Worm (Caenorhabditis elegans) whole organism, midembryonic: ENCODE data around the gene C46G7.5.

Experiments
- T22C8.4 ChIP-seq: fragments of 200-800 bp; sonication (Bioruptor generic); IDR thresholded peaks from 2 replicates; pipeline ENCODE4 v1.3.6; 2022; ENCODE audit warnings: missing genetic modification characterization, missing compliant biosample characterization
- cog-1 ChIP-seq: sonication (generic microtip); optimal IDR thresholded peaks from 2 replicates; lab custom pipeline; 2016; ENCODE audit warnings: missing genetic modification characterization, missing compliant biosample characterization
- flt-1 ChIP-seq: fragments of 200-800 bp; sonication (Bioruptor generic); IDR thresholded peaks from 2 replicates; pipeline ENCODE4 v1.3.6; 2022; ENCODE audit warnings: missing genetic modification characterization, missing compliant biosample characterization
- klf-2 ChIP-seq: fragments of 200-800 bp; sonication (Bioruptor generic); conservative IDR thresholded peaks from 2 replicates; pipeline ENCODE4 v1.3.6; 2022; ENCODE audit warnings: missing genetic modification reagents, missing genetic modification characterization, missing compliant biosample characterization
- med-1 ChIP-seq: sonication (generic microtip); optimal IDR thresholded peaks from 2 replicates; lab custom pipeline; 2017; ENCODE audit warnings: missing genetic modification characterization, mild to moderate bottlenecking, missing compliant biosample characterization, antibody characterized with exemption, missing genetic modification reagents; ENCODE audit not compliant: insufficient read depth
- ref-1 ChIP-seq: fragments of 200-800 bp; sonication (Bioruptor generic); conservative IDR thresholded peaks from 2 replicates; pipeline ENCODE4 v1.3.6; 2022; ENCODE audit warnings: missing genetic modification reagents, missing genetic modification characterization, missing compliant biosample characterization
- tab-1 ChIP-seq: fragments of 200-800 bp; sonication (Bioruptor generic); IDR thresholded peaks from 2 replicates; pipeline ENCODE4 v1.3.6; 2022; ENCODE audit warnings: missing genetic modification characterization, missing compliant biosample characterization
- ztf-23 ChIP-seq: fragments of 200-800 bp; sonication (Bioruptor generic); IDR thresholded peaks from 2 replicates; pipeline ENCODE4 v1.3.6; 2022; ENCODE audit warnings: missing genetic modification reagents, missing genetic modification characterization, missing compliant biosample characterization
- ztf-29 ChIP-seq: fragments of 200-800 bp; sonication (Bioruptor generic); IDR thresholded peaks from 2 replicates; pipeline ENCODE4 v1.3.6; 2022; ENCODE audit warnings: missing genetic modification reagents, missing genetic modification characterization, missing compliant biosample characterization

C46G7.5 gene

ce11 chrIV:5985422-5985821 is 26.0 kb downstream of the C46G7.5 start:
- no peak for TF ChIP-seq ztf-23 (GFP tag; lab: Robert Waterston, UW)
- no peak for TF ChIP-seq ztf-29 (GFP tag; lab: Robert Waterston, UW)
- TF ChIP-seq flt-1 (GFP tag; lab: Robert Waterston, UW): no peak
- no peak for TF ChIP-seq klf-2 (GFP tag; lab: Robert Waterston, UW)

- no peak for TF ChIP-seq klf-2 (GFP tag; lab: Robert Waterston, UW)
- no peak for TF ChIP-seq tab-1 (GFP tag; lab: Robert Waterston, UW)
- no peak for TF ChIP-seq T22C8.4 (GFP tag; lab: Robert Waterston, UW)
- TF ChIP-seq ref-1 (GFP tag; lab: Robert Waterston, UW): no peak
- no peak for TF ChIP-seq med-1 (GFP tag; lab: Kevin White, UChicago)
- TF ChIP-seq flt-1 (GFP tag; lab: Robert Waterston, UW): no peak
- TF ChIP-seq cog-1: no peak
- TF ChIP-seq ztf-23 (GFP tag; lab: Robert Waterston, UW): no peak
- no peak for TF ChIP-seq ztf-29 (GFP tag; lab: Robert Waterston, UW)
These were observed 28.3 kb downstream of the C46G7.5 start for ce11 chrIV:5983191-5983590.

- TF ChIP-seq cog-1: no peak
- TF ChIP-seq ztf-29 (GFP tag; lab: Robert Waterston, UW): no peak
- no peak for TF ChIP-seq med-1 (GFP tag; lab: Kevin White, UChicago)
- no peak for TF ChIP-seq ref-1 (GFP tag; lab: Robert Waterston, UW)
- no peak for TF ChIP-seq flt-1 (GFP tag; lab: Robert Waterston, UW)
- no peak for TF ChIP-seq tab-1 (GFP tag; lab: Robert Waterston, UW)
- no peak for TF ChIP-seq T22C8.4 (GFP tag; lab: Robert Waterston, UW)
These were observed 31.6 kb downstream of the C46G7.5 start for ce11 chrIV:5979818-5980217.

- TF ChIP-seq ref-1 (GFP tag; lab: Robert Waterston, UW): no peak
- no peak for TF ChIP-seq cog-1
These were observed 34.2 kb downstream of the C46G7.5 start for ce11 chrIV:5977276-5977675.

- no peak for TF ChIP-seq klf-2 (GFP tag; lab: Robert Waterston, UW)
- TF ChIP-seq ztf-29 (GFP tag; lab: Robert Waterston, UW): no peak
- no peak for TF ChIP-seq T22C8.4 (GFP tag; lab: Robert Waterston, UW)
- no peak for TF ChIP-seq ref-1 (GFP tag; lab: Robert Waterston, UW)
- no peak for TF ChIP-seq flt-1 (GFP tag; lab: Robert Waterston, UW)
These were observed 36.2 kb downstream of the C46G7.5 start, which contains the start of gene unc-44 for ce11 chrIV:5975202-5975601. Gene unc-44 (plus strand): TSS chrIV:5975557.

- no peak for TF ChIP-seq med-1 (GFP tag; lab: Kevin White, UChicago)
- TF ChIP-seq ztf-23 (GFP tag; lab: Robert Waterston, UW): no peak
- TF ChIP-seq flt-1 (GFP tag; lab: Robert Waterston, UW): peak; percentile 59; the same call in 1 of the 2 replicates
- no peak; the same call in 1 of the 2 replicates for TF ChIP-seq tab-1 (GFP tag; lab: Robert Waterston, UW)
- peak; percentile 56 for TF ChIP-seq cog-1
- TF ChIP-seq T22C8.4 (GFP tag; lab: Robert Waterston, UW): no peak
- no peak for TF ChIP-seq ref-1 (GFP tag; lab: Robert Waterston, UW)
These were observed 37.4 kb downstream of the C46G7.5 start for ce11 chrIV:5973947-5974495.

ce11 chrIV:5970526-5970925 is 40.9 kb downstream of the C46G7.5 start:
- TF ChIP-seq flt-1 (GFP tag; lab: Robert Waterston, UW) (no peak), ref-1 (GFP tag; lab: Robert Waterston, UW) (no peak), cog-1 (no peak), tab-1 (GFP tag; lab: Robert Waterston, UW) (no peak), ztf-23 (GFP tag; lab: Robert Waterston, UW) (no peak), med-1 (GFP tag; lab: Kevin White, UChicago) (no peak), T22C8.4 (GFP tag; lab: Robert Waterston, UW) (no peak), klf-2 (GFP tag; lab: Robert Waterston, UW) (no peak), ztf-29 (GFP tag; lab: Robert Waterston, UW) (no peak)

ce11 chrIV:5967035-5967499 is 44.4 kb downstream of the C46G7.5 start:
- TF ChIP-seq med-1 (GFP tag; lab: Kevin White, UChicago) (peak; percentile 52), klf-2 (GFP tag; lab: Robert Waterston, UW) (peak; percentile 86), tab-1 (GFP tag; lab: Robert Waterston, UW) (peak; percentile 90), ref-1 (GFP tag; lab: Robert Waterston, UW) (peak; percentile 81), cog-1 (peak; percentile 82), flt-1 (GFP tag; lab: Robert Waterston, UW) (peak; percentile 94), ztf-29 (GFP tag; lab: Robert Waterston, UW) (peak; percentile 95), T22C8.4 (GFP tag; lab: Robert Waterston, UW) (peak; percentile 87), ztf-23 (GFP tag; lab: Robert Waterston, UW) (peak; percentile 93)

- TF ChIP-seq ref-1 (GFP tag; lab: Robert Waterston, UW): no peak
- no peak for TF ChIP-seq ztf-29 (GFP tag; lab: Robert Waterston, UW)
- no peak for TF ChIP-seq klf-2 (GFP tag; lab: Robert Waterston, UW)
- no peak for TF ChIP-seq T22C8.4 (GFP tag; lab: Robert Waterston, UW)
- no peak for TF ChIP-seq med-1 (GFP tag; lab: Kevin White, UChicago)
- TF ChIP-seq ztf-23 (GFP tag; lab: Robert Waterston, UW): no peak
- no peak for TF ChIP-seq tab-1 (GFP tag; lab: Robert Waterston, UW)
- TF ChIP-seq cog-1: no peak
- TF ChIP-seq flt-1 (GFP tag; lab: Robert Waterston, UW): no peak
These were observed 47.2 kb downstream of the C46G7.5 start for ce11 chrIV:5964286-5964685.
